Worm (Caenorhabditis elegans) whole organism, L1 larva: ENCODE data around the gene ubc-9.

ENCODE experiments used
- C16A3.4 ChIP-seq: fragments of 150-350 bp; optimal IDR thresholded peaks from 2 replicates; lab custom pipeline; 2014; ENCODE audit warnings: missing biosample characterization, missing genetic modification characterization
- C34B4.2 ChIP-seq: sonication (generic microtip); optimal IDR thresholded peaks from 2 replicates; lab custom pipeline; 2017; ENCODE audit warnings: mild to moderate bottlenecking, missing genetic modification characterization, missing compliant biosample characterization
- aha-1 ChIP-seq: fragments of 150-350 bp; optimal IDR thresholded peaks from 2 replicates; lab custom pipeline; 2014; ENCODE audit warnings: missing biosample characterization, missing genetic modification characterization
- alr-1 ChIP-seq: fragments of 200-800 bp; sonication (Bioruptor generic); optimal IDR thresholded peaks from 2 replicates; lab custom pipeline; 2018; ENCODE audit warnings: borderline replicate concordance, mild to moderate bottlenecking, missing genetic modification characterization, missing compliant biosample characterization
- aly-2 ChIP-seq: fragments of 150-350 bp; optimal IDR thresholded peaks from 2 replicates; lab custom pipeline; 2014; ENCODE audit warnings: missing biosample characterization, missing genetic modification characterization
- blmp-1 ChIP-seq: fragments of 150-350 bp; optimal IDR thresholded peaks from 2 replicates; lab custom pipeline; 2014; ENCODE audit warnings: missing biosample characterization, missing genetic modification characterization
- ceh-63 ChIP-seq: fragments of 200-800 bp; sonication (Bioruptor generic); optimal IDR thresholded peaks from 2 replicates; lab custom pipeline; 2018; ENCODE audit warnings: mild to moderate bottlenecking, missing genetic modification characterization, missing compliant biosample characterization
- ceh-82 ChIP-seq, 3 experiments: fragments of 150-350 bp in 1 of 3; sonication (generic microtip) in 2 of 3; optimal IDR thresholded peaks; 2 replicates each; lab custom pipeline; 2014 to 2017; ENCODE audit warnings: missing biosample characterization in 3 of 3, missing genetic modification characterization in 3 of 3
- ceh-90 ChIP-seq: sonication (generic microtip); optimal IDR thresholded peaks from 2 replicates; lab custom pipeline; 2016; ENCODE audit warnings: missing genetic modification characterization, missing compliant biosample characterization
- ces-1 ChIP-seq: fragments of 150-350 bp; optimal IDR thresholded peaks from 2 replicates; lab custom pipeline; 2014; ENCODE audit warnings: missing biosample characterization, missing genetic modification reagents, missing genetic modification characterization
- dsc-1 ChIP-seq: sonication (generic microtip); optimal IDR thresholded peaks from 2 replicates; lab custom pipeline; 2016; ENCODE audit warnings: mild to moderate bottlenecking, missing genetic modification characterization, missing compliant biosample characterization
- egl-13 ChIP-seq: sonication (generic microtip); optimal IDR thresholded peaks from 2 replicates; lab custom pipeline; 2016; ENCODE audit warnings: missing genotype, missing genetic modification reagents, missing genetic modification characterization, missing compliant biosample characterization
- egl-27 ChIP-seq, 2 experiments: fragments of 150-350 bp in 1 of 2; sonication (generic microtip); optimal IDR thresholded peaks; 3 replicates each; lab custom pipeline; 2017 to 2018; ENCODE audit warnings: missing biosample characterization in 2 of 2, missing genetic modification characterization in 2 of 2, missing genetic modification reagents in 2 of 2
- elt-2 ChIP-seq: sonication (generic microtip); optimal IDR thresholded peaks from 2 replicates; lab custom pipeline; 2016; ENCODE audit warnings: missing genetic modification characterization, mild to moderate bottlenecking, inconsistent platforms, missing compliant biosample characterization, missing genetic modification reagents
- elt-3 ChIP-seq, 6 experiments: fragments of 150-350 bp in 1 of 6; sonication (generic microtip); optimal IDR thresholded peaks; 2 replicates each; lab custom pipeline; 2017 to 2018; ENCODE audit warnings: missing biosample characterization in 6 of 6, missing genetic modification characterization in 6 of 6, inconsistent platforms in 1 of 6
- ets-5 ChIP-seq: fragments of 200-800 bp; sonication (Bioruptor generic); IDR thresholded peaks from 2 replicates; pipeline ENCODE4 v1.3.6; 2022; ENCODE audit warnings: missing genetic modification characterization, missing compliant biosample characterization
- fkh-10 ChIP-seq: sonication (generic microtip); optimal IDR thresholded peaks from 2 replicates; lab custom pipeline; 2017; ENCODE audit warnings: missing biosample characterization, missing genetic modification reagents, missing genetic modification characterization
- fos-1 ChIP-seq: fragments of 150-350 bp; optimal IDR thresholded peaks from 2 replicates; lab custom pipeline; 2014; ENCODE audit warnings: missing biosample characterization, missing genetic modification characterization
- hlh-17 ChIP-seq: fragments of 200-800 bp; sonication (Bioruptor generic); optimal IDR thresholded peaks from 2 replicates; lab custom pipeline; 2018; ENCODE audit warnings: missing genetic modification characterization, mild to moderate bottlenecking, missing compliant biosample characterization, moderate library complexity, borderline replicate concordance
- hpl-2 ChIP-seq: fragments of 150-350 bp; optimal IDR thresholded peaks from 2 replicates; lab custom pipeline; 2014; ENCODE audit warnings: missing biosample characterization, missing genetic modification reagents, missing genetic modification characterization
- irx-1 ChIP-seq: sonication (generic microtip); optimal IDR thresholded peaks from 2 replicates; lab custom pipeline; 2016; ENCODE audit warnings: missing genetic modification characterization, missing compliant biosample characterization
- lin-13 ChIP-seq: fragments of 150-350 bp; optimal IDR thresholded peaks from 2 replicates; lab custom pipeline; 2014; ENCODE audit warnings: missing biosample characterization, missing genetic modification reagents, missing genetic modification characterization
- lin-15B ChIP-seq: fragments of 150-350 bp; sonication (generic microtip); optimal IDR thresholded peaks from 3 replicates; lab custom pipeline; 2014; ENCODE audit warnings: missing biosample characterization, missing genetic modification characterization
- lin-35 ChIP-seq, 2 experiments: fragments of 150-350 bp; optimal IDR thresholded peaks; 2 replicates each; lab custom pipeline; 2014; ENCODE audit warnings: missing biosample characterization in 2 of 2, missing genetic modification characterization in 2 of 2, missing genetic modification reagents in 2 of 2
- lin-39 ChIP-seq: fragments of 150-350 bp; optimal IDR thresholded peaks from 2 replicates; lab custom pipeline; 2014; ENCODE audit warnings: missing biosample characterization, missing genetic modification reagents, missing genetic modification characterization
- lir-3 ChIP-seq: sonication (generic microtip); optimal IDR thresholded peaks from 2 replicates; lab custom pipeline; 2016; ENCODE audit warnings: mild to moderate bottlenecking, missing genetic modification characterization, moderate library complexity, missing compliant biosample characterization; ENCODE audit not compliant: poor library complexity
- lsy-2 ChIP-seq, 2 experiments: fragments of 150-350 bp; optimal IDR thresholded peaks; 2 replicates each; lab custom pipeline; 2014; ENCODE audit warnings: missing biosample characterization in 2 of 2, missing genetic modification characterization in 2 of 2
- mab-9 ChIP-seq: fragments of 200-800 bp; sonication (Bioruptor generic); IDR thresholded peaks from 2 replicates; pipeline ENCODE4 v1.3.6; 2022; ENCODE audit warnings: missing genetic modification reagents, missing genetic modification characterization, missing compliant biosample characterization
- mdl-1 ChIP-seq, 2 experiments: fragments of 150-350 bp; optimal IDR thresholded peaks; 2 replicates each; lab custom pipeline; 2014 to 2017; ENCODE audit warnings: missing biosample characterization in 2 of 2, missing genetic modification characterization in 2 of 2, inconsistent platforms in 1 of 2
- nhr-12 ChIP-seq: sonication (generic microtip); optimal IDR thresholded peaks from 2 replicates; lab custom pipeline; 2017; ENCODE audit warnings: missing biosample characterization, missing genetic modification characterization
- nhr-20 ChIP-seq: sonication (generic microtip); optimal IDR thresholded peaks from 2 replicates; lab custom pipeline; 2016; ENCODE audit warnings: mild to moderate bottlenecking, missing genetic modification characterization, missing compliant biosample characterization
- nhr-237 ChIP-seq: fragments of 150-350 bp; optimal IDR thresholded peaks from 2 replicates; lab custom pipeline; 2014; ENCODE audit warnings: missing biosample characterization, missing genetic modification characterization
- nhr-71 ChIP-seq: sonication (generic microtip); optimal IDR thresholded peaks from 2 replicates; lab custom pipeline; 2016; ENCODE audit warnings: mild to moderate bottlenecking, missing genetic modification characterization, moderate library complexity, missing compliant biosample characterization
- nhr-76 ChIP-seq: sonication (generic microtip); optimal IDR thresholded peaks from 2 replicates; lab custom pipeline; 2017; ENCODE audit warnings: missing biosample characterization, missing genetic modification characterization
- nhr-77 ChIP-seq: fragments of 150-350 bp; optimal IDR thresholded peaks from 2 replicates; lab custom pipeline; 2014; ENCODE audit warnings: missing biosample characterization, missing genetic modification characterization
- nhr-84 ChIP-seq: sonication (generic microtip); optimal IDR thresholded peaks from 2 replicates; lab custom pipeline; 2017; ENCODE audit warnings: missing biosample characterization, missing genetic modification characterization
- pax-3 ChIP-seq: fragments of 200-800 bp; sonication (Bioruptor generic); optimal IDR thresholded peaks from 2 replicates; lab custom pipeline; 2018; ENCODE audit warnings: mild to moderate bottlenecking, missing genetic modification characterization, moderate library complexity, missing compliant biosample characterization
- snu-23 ChIP-seq: sonication (generic microtip); optimal IDR thresholded peaks from 2 replicates; lab custom pipeline; 2016; ENCODE audit warnings: missing genetic modification characterization, missing compliant biosample characterization
- sox-4 ChIP-seq: sonication (generic microtip); optimal IDR thresholded peaks from 2 replicates; lab custom pipeline; 2016; ENCODE audit warnings: missing genetic modification characterization, missing compliant biosample characterization
- sup-37 ChIP-seq: fragments of 200-800 bp; sonication (Bioruptor generic); optimal IDR thresholded peaks from 2 replicates; lab custom pipeline; 2018; ENCODE audit warnings: mild to moderate bottlenecking, missing genetic modification characterization, missing compliant biosample characterization
- swsn-7 ChIP-seq: sonication (generic microtip); optimal IDR thresholded peaks from 2 replicates; lab custom pipeline; 2016; ENCODE audit warnings: missing genetic modification characterization, missing compliant biosample characterization
- tbx-2 ChIP-seq: sonication (generic microtip); optimal IDR thresholded peaks from 2 replicates; lab custom pipeline; 2016; ENCODE audit warnings: missing genetic modification characterization, missing compliant biosample characterization
- tlp-1 ChIP-seq: fragments of 150-350 bp; optimal IDR thresholded peaks from 2 replicates; lab custom pipeline; 2014; ENCODE audit warnings: missing biosample characterization, missing genetic modification characterization
- unc-30 ChIP-seq: sonication (generic microtip); optimal IDR thresholded peaks from 2 replicates; lab custom pipeline; 2017; ENCODE audit warnings: missing biosample characterization, missing genetic modification characterization
- unc-86 ChIP-seq: sonication (generic microtip); optimal IDR thresholded peaks from 2 replicates; lab custom pipeline; 2016; ENCODE audit warnings: missing genetic modification characterization, missing compliant biosample characterization
- vab-15 ChIP-seq: sonication (generic microtip); optimal IDR thresholded peaks from 2 replicates; lab custom pipeline; 2017; ENCODE audit warnings: missing genotype, mild to moderate bottlenecking, missing genetic modification characterization, missing compliant biosample characterization
- zag-1 ChIP-seq: fragments of 150-350 bp; optimal IDR thresholded peaks from 2 replicates; lab custom pipeline; 2014; ENCODE audit warnings: missing biosample characterization, missing genetic modification characterization
- zip-4 ChIP-seq: fragments of 200-800 bp; sonication (Bioruptor generic); optimal IDR thresholded peaks from 2 replicates; lab custom pipeline; 2018; ENCODE audit warnings: mild to moderate bottlenecking, missing genetic modification characterization, moderate library complexity, missing compliant biosample characterization
- ztf-11 ChIP-seq, 2 experiments: sonication (generic microtip); optimal IDR thresholded peaks; 2 replicates each; lab custom pipeline; 2016 to 2017; ENCODE audit warnings: missing genetic modification characterization in 2 of 2, missing biosample characterization in 1 of 2, missing compliant biosample characterization in 1 of 2
- ztf-4 ChIP-seq: fragments of 150-350 bp; optimal IDR thresholded peaks from 2 replicates; lab custom pipeline; 2014; ENCODE audit warnings: missing biosample characterization, missing genetic modification characterization

ubc-9 gene

ce11 chrIV:4660151-4661041 is 9.6 kb downstream of the ubc-9 start, which contains the start of the genes F29B9.11 and jmjd-1.2 (continued):
- TF ChIP-seq aha-1 (tag; lab: Kevin White, UChicago) (peak; percentile 89), sox-4 (tag; lab: Kevin White, UChicago) (peak; percentile 89), mab-9 (GFP tag; lab: Robert Waterston, UW) (peak; percentile 78), lir-3 (tag; lab: Kevin White, UChicago) (peak; percentile 91), ces-1 (no peak), unc-86 (tag; lab: Kevin White, UChicago) (peak; percentile 94), tbx-2 (tag; lab: Kevin White, UChicago) (peak; percentile 98), egl-27 (tag; optimal IDR thresholded peaks at IDR 0.05; lab: Kevin White, UChicago) (peak in 1 of 2 experiments; percentile 15), ztf-11 (tag; optimal IDR thresholded peaks at IDR 0.05; lab: Kevin White, UChicago) (peak in 1 of 2 experiments; percentile 91), egl-13 (tag; lab: Kevin White, UChicago) (peak; percentile 95), hlh-17 (no peak), vab-15 (tag; lab: Kevin White, UChicago) (peak; percentile 95), ceh-90 (tag; lab: Kevin White, UChicago) (peak; percentile 78), lsy-2 (tag; optimal IDR thresholded peaks at IDR 0.05; lab: Kevin White, UChicago) (peak; percentile 93), nhr-76 (tag; lab: Kevin White, UChicago) (no peak), zag-1 (tag; lab: Kevin White, UChicago) (peak; percentile 49), aly-2 (tag; lab: Kevin White, UChicago) (peak; percentile 76), dsc-1 (tag; lab: Kevin White, UChicago) (peak; percentile 94), lin-39 (tag; lab: Kevin White, UChicago) (peak; percentile 73), alr-1 (tag; lab: Kevin White, UChicago) (no peak), nhr-237 (tag; lab: Kevin White, UChicago) (peak; percentile 80), C16A3.4 (tag; lab: Kevin White, UChicago) (peak; percentile 80), lin-13 (peak; percentile 86), blmp-1 (tag; lab: Kevin White, UChicago) (peak; percentile 60), ceh-63 (GFP tag; lab: Kevin White, UChicago) (peak; percentile 86), elt-2 (tag; lab: Kevin White, UChicago) (peak; percentile 82), snu-23 (GFP tag; lab: Kevin White, UChicago) (peak; percentile 97), nhr-77 (peak; percentile 68), ets-5 (GFP tag; lab: Robert Waterston, UW) (no peak), lin-15B (tag; lab: Kevin White, UChicago) (peak; percentile 79), nhr-84 (tag; lab: Kevin White, UChicago) (peak; percentile 27), fos-1 (tag; lab: Kevin White, UChicago) (peak; percentile 79), ztf-4 (tag; lab: Kevin White, UChicago) (peak; percentile 79), ceh-82 (tag; optimal IDR thresholded peaks at IDR 0.05; lab: Kevin White, UChicago) (peak; percentile 64 to 90 (median 82)), nhr-71 (tag; lab: Kevin White, UChicago) (peak; percentile 98), hpl-2 (GFP tag; lab: Kevin White, UChicago) (peak; percentile 86), fkh-10 (peak; percentile 85), tlp-1 (tag; lab: Kevin White, UChicago) (no peak), irx-1 (tag; lab: Kevin White, UChicago) (peak; percentile 82), unc-30 (no peak), pax-3 (tag; lab: Kevin White, UChicago) (peak; percentile 98), nhr-20 (tag; lab: Kevin White, UChicago) (peak; percentile 95), zip-4 (GFP tag; lab: Kevin White, UChicago) (peak; percentile 53), nhr-12 (tag; lab: Kevin White, UChicago) (no peak), sup-37 (peak; percentile 68), elt-3 (tag; optimal IDR thresholded peaks at IDR 0.05; lab: Kevin White, UChicago) (peak in 2 of 6 experiments; percentile 31 to 51), lin-35 (GFP tag; optimal IDR thresholded peaks at IDR 0.05; lab: Kevin White, UChicago) (peak; percentile 80 to 87), mdl-1 (tag; optimal IDR thresholded peaks at IDR 0.05; lab: Kevin White, UChicago) (peak in 1 of 2 experiments; percentile 72), C34B4.2 (no peak), swsn-7 (tag; lab: Kevin White, UChicago) (peak; percentile 94)
